Fruit fly (Drosophila melanogaster) whole organism, prepupa: ENCODE data around the gene Spc105R.

Experiments used
- Blimp-1 ChIP-seq: fragments of 200-800 bp; sonication (Bioruptor generic); optimal IDR thresholded peaks from 3 replicates; lab custom pipeline; 2017; ENCODE audit warnings: missing biosample characterization, missing genetic modification characterization, mild to moderate bottlenecking, moderate library complexity, missing genetic modification reagents
- CG10631 ChIP-seq: fragments of 200-800 bp; sonication (Bioruptor generic); optimal IDR thresholded peaks from 2 replicates; lab custom pipeline; 2016; ENCODE audit warnings: missing biosample characterization, missing genetic modification characterization
- CG11762 ChIP-seq: fragments of 200-800 bp; sonication (Bioruptor generic); optimal IDR thresholded peaks from 3 replicates; lab custom pipeline; 2016; ENCODE audit warnings: missing biosample characterization, missing genetic modification characterization; ENCODE audit not compliant: insufficient read depth
- CG11902 ChIP-seq: fragments of 200-800 bp; sonication (Bioruptor generic); optimal IDR thresholded peaks from 3 replicates; lab custom pipeline; 2016; ENCODE audit warnings: missing biosample characterization, missing genetic modification characterization
- CG15336 ChIP-seq: fragments of 200-800 bp; sonication (Bioruptor generic); IDR thresholded peaks from 2 replicates; pipeline ENCODE4 v1.3.6; 2022; ENCODE audit warnings: missing biosample characterization, missing genetic modification characterization
- CG1621 ChIP-seq: fragments of 200-800 bp; sonication (Bioruptor generic); optimal IDR thresholded peaks from 3 replicates; lab custom pipeline; 2018; ENCODE audit warnings: missing biosample characterization, mild to moderate bottlenecking, missing genetic modification characterization
- CG31627 ChIP-seq: fragments of 200-800 bp; sonication (Bioruptor generic); optimal IDR thresholded peaks from 3 replicates; lab custom pipeline; 2016; ENCODE audit warnings: missing biosample characterization, missing genetic modification characterization
- CG32006 ChIP-seq: fragments of 200-800 bp; sonication (Bioruptor generic); optimal IDR thresholded peaks from 3 replicates; lab custom pipeline; 2017; ENCODE audit warnings: missing biosample characterization, mild to moderate bottlenecking, missing genetic modification characterization
- CG34406 ChIP-seq: fragments of 200-800 bp; sonication (Bioruptor generic); optimal IDR thresholded peaks from 3 replicates; lab custom pipeline; 2016; ENCODE audit warnings: missing biosample characterization, missing genetic modification characterization
- CG3919 ChIP-seq: fragments of 200-800 bp; sonication (Bioruptor generic); optimal IDR thresholded peaks from 3 replicates; lab custom pipeline; 2016; ENCODE audit warnings: missing biosample characterization, missing genetic modification characterization
- CG6163 ChIP-seq: fragments of 200-800 bp; sonication (Bioruptor generic); IDR thresholded peaks from 3 replicates; pipeline ENCODE4 v1.3.6; 2022; ENCODE audit warnings: missing biosample characterization, missing genetic modification characterization
- CG6276 ChIP-seq: fragments of 200-800 bp; sonication (Bioruptor generic); optimal IDR thresholded peaks from 2 replicates; lab custom pipeline; 2017; ENCODE audit warnings: missing biosample characterization, mild to moderate bottlenecking, missing genetic modification characterization
- CG6792 ChIP-seq: fragments of 200-800 bp; sonication (Bioruptor generic); optimal IDR thresholded peaks from 3 replicates; lab custom pipeline; 2016; ENCODE audit warnings: missing biosample characterization, missing genetic modification characterization
- CG6808 ChIP-seq: fragments of 200-800 bp; sonication (Bioruptor generic); optimal IDR thresholded peaks from 3 replicates; lab custom pipeline; 2017; ENCODE audit warnings: missing biosample characterization, missing genetic modification characterization, mild to moderate bottlenecking, moderate library complexity, missing genetic modification reagents
- CG6854 ChIP-seq: fragments of 200-800 bp; sonication (Bioruptor generic); optimal IDR thresholded peaks from 2 replicates; lab custom pipeline; 2017; ENCODE audit warnings: missing biosample characterization, mild to moderate bottlenecking, missing genetic modification characterization
- CG7368 ChIP-seq: fragments of 200-800 bp; sonication (Bioruptor generic); optimal IDR thresholded peaks from 3 replicates; lab custom pipeline; 2016; ENCODE audit warnings: missing biosample characterization, missing genetic modification characterization
- CG8119 ChIP-seq: fragments of 200-800 bp; sonication (Bioruptor generic); IDR thresholded peaks from 3 replicates; pipeline ENCODE4 v1.3.6; 2022; ENCODE audit warnings: missing biosample characterization, missing genetic modification characterization
- CG8319 ChIP-seq: fragments of 200-800 bp; sonication (Bioruptor generic); optimal IDR thresholded peaks from 3 replicates; lab custom pipeline; 2016; ENCODE audit warnings: missing biosample characterization, missing genetic modification characterization
- CG8632 ChIP-seq: fragments of 200-800 bp; sonication (Bioruptor generic); optimal IDR thresholded peaks from 3 replicates; lab custom pipeline; 2016; ENCODE audit warnings: missing biosample characterization, missing genetic modification characterization
- CG9139 ChIP-seq: fragments of 200-800 bp; sonication (Bioruptor generic); optimal IDR thresholded peaks from 3 replicates; lab custom pipeline; 2017; ENCODE audit warnings: missing biosample characterization, mild to moderate bottlenecking, missing genetic modification characterization
- Eip75B ChIP-seq: fragments of 200-800 bp; sonication (Bioruptor generic); optimal IDR thresholded peaks from 3 replicates; lab custom pipeline; 2016; ENCODE audit warnings: missing biosample characterization, missing genetic modification characterization
- Eip78C ChIP-seq: fragments of 200-800 bp; sonication (Bioruptor generic); peaks from one replicate; lab custom pipeline; 2016; ENCODE audit warnings: missing biosample characterization, missing genetic modification characterization
- Ets96B ChIP-seq: fragments of 200-800 bp; optimal IDR thresholded peaks from 2 replicates; lab custom pipeline; 2019; ENCODE audit warnings: missing biosample characterization, mild to moderate bottlenecking, missing genetic modification characterization, moderate library complexity
- Gug ChIP-seq: fragments of 200-800 bp; sonication (Bioruptor generic); IDR thresholded peaks from 2 replicates; pipeline ENCODE4 v1.3.6; 2022; ENCODE audit warnings: missing biosample characterization, missing genetic modification characterization
- Hr38 ChIP-seq: sonication (Bioruptor generic); optimal IDR thresholded peaks from 2 replicates; lab custom pipeline; 2016; ENCODE audit warnings: missing biosample characterization, missing genetic modification characterization
- Hr4 ChIP-seq: fragments of 200-800 bp; sonication (Bioruptor generic); optimal IDR thresholded peaks from 3 replicates; lab custom pipeline; 2016; ENCODE audit warnings: missing biosample characterization, missing genetic modification characterization
- Lpt ChIP-seq: fragments of 200-800 bp; sonication (Bioruptor generic); optimal IDR thresholded peaks from 3 replicates; lab custom pipeline; 2016; ENCODE audit warnings: missing biosample characterization, missing genetic modification characterization
- Met ChIP-seq: fragments of 200-800 bp; sonication (Bioruptor generic); optimal IDR thresholded peaks from 3 replicates; lab custom pipeline; 2016; ENCODE audit warnings: missing biosample characterization, missing genetic modification characterization
- OdsH ChIP-seq: fragments of 200-800 bp; sonication (Bioruptor generic); optimal IDR thresholded peaks from 3 replicates; lab custom pipeline; 2016; ENCODE audit warnings: missing biosample characterization, missing genetic modification characterization
- Sox102F ChIP-seq: fragments of 200-800 bp; sonication (Bioruptor generic); optimal IDR thresholded peaks from 2 replicates; lab custom pipeline; 2016; ENCODE audit warnings: missing biosample characterization, mild to moderate bottlenecking, missing genetic modification characterization
- Sox14 ChIP-seq: fragments of 200-800 bp; sonication (Bioruptor generic); optimal IDR thresholded peaks from 3 replicates; lab custom pipeline; 2016; ENCODE audit warnings: missing biosample characterization, missing genetic modification characterization
- Sox15 ChIP-seq: fragments of 200-800 bp; sonication (Bioruptor generic); optimal IDR thresholded peaks from 3 replicates; lab custom pipeline; 2016; ENCODE audit warnings: missing biosample characterization, missing genetic modification characterization
- acj6 ChIP-seq: fragments of 200-800 bp; sonication (Bioruptor generic); optimal IDR thresholded peaks from 3 replicates; lab custom pipeline; 2016; ENCODE audit warnings: missing biosample characterization, missing genetic modification characterization
- cyc ChIP-seq: fragments of 200-800 bp; sonication (Bioruptor generic); optimal IDR thresholded peaks from 3 replicates; lab custom pipeline; 2016; ENCODE audit warnings: missing biosample characterization, missing genetic modification characterization
- eg ChIP-seq: fragments of 200-800 bp; sonication (Bioruptor generic); IDR thresholded peaks from 3 replicates; pipeline ENCODE4 v1.3.6; 2022; ENCODE audit warnings: missing biosample characterization, missing genetic modification characterization
- esn ChIP-seq: fragments of 200-800 bp; sonication (Bioruptor generic); optimal IDR thresholded peaks from 2 replicates; lab custom pipeline; 2016; ENCODE audit warnings: missing biosample characterization, mild to moderate bottlenecking, missing genetic modification characterization, moderate library complexity
- fkh ChIP-seq: fragments of 200-800 bp; sonication (Bioruptor generic); optimal IDR thresholded peaks from 3 replicates; lab custom pipeline; 2017; ENCODE audit warnings: missing biosample characterization, mild to moderate bottlenecking, missing genetic modification characterization, moderate library complexity
- salr ChIP-seq, 2 experiments: fragments of 200-800 bp; sonication (Bioruptor generic); optimal IDR thresholded peaks; 3 replicates each; lab custom pipeline; 2016 to 2018; ENCODE audit warnings: missing biosample characterization in 2 of 2, missing genetic modification characterization in 2 of 2, mild to moderate bottlenecking in 1 of 2
- spab ChIP-seq: fragments of 200-800 bp; sonication (Bioruptor generic); optimal IDR thresholded peaks from 2 replicates; lab custom pipeline; 2017; ENCODE audit warnings: missing biosample characterization, mild to moderate bottlenecking, missing genetic modification characterization, missing genetic modification reagents
- ss ChIP-seq, 2 experiments: fragments of 200-800 bp; sonication (Bioruptor generic); optimal IDR thresholded peaks; 2 replicates in 1 of 2; 3 replicates in 1 of 2; lab custom pipeline; 2017 to 2018; ENCODE audit warnings: mild to moderate bottlenecking in 2 of 2, missing biosample characterization in 2 of 2, missing genetic modification characterization in 2 of 2, moderate library complexity in 1 of 2
- vri ChIP-seq: fragments of 200-800 bp; sonication (Bioruptor generic); optimal IDR thresholded peaks from 3 replicates; lab custom pipeline; 2016; ENCODE audit warnings: missing biosample characterization, mild to moderate bottlenecking, missing genetic modification characterization

The Spc105R gene

dm6 chr3L:20778224-20779063 is 21.8 kb upstream of the Spc105R start, which contains the start of the genes Pex16 and Pex14 (continued):
- TF ChIP-seq CG6792 (GFP tag; lab: Kevin White, UChicago): peak; percentile 61
- TF ChIP-seq Gug (GFP tag; lab: Robert Waterston, UW): peak; percentile 51
- TF ChIP-seq CG8319 (GFP tag; lab: Kevin White, UChicago): peak; percentile 57
- TF ChIP-seq CG11762 (GFP tag; lab: Kevin White, UChicago): peak; percentile 46
- TF ChIP-seq CG8119 (GFP tag; lab: Robert Waterston, UW): no peak
- no peak for TF ChIP-seq Met (GFP tag; lab: Kevin White, UChicago)
- TF ChIP-seq CG7368 (GFP tag; lab: Kevin White, UChicago): peak; percentile 38
- TF ChIP-seq OdsH (GFP tag; lab: Kevin White, UChicago): no peak
- no peak for TF ChIP-seq CG6808 (GFP tag; lab: Kevin White, UChicago)
- TF ChIP-seq CG6276: peak; percentile 26
- TF ChIP-seq, all 60 proteins: peak for 39

dm6 chr3L:20784394-20784793 is 15.8 kb upstream of the Spc105R start:
- TF ChIP-seq CG1621 (tag; lab: Kevin White, UChicago) (peak; percentile 34), Sox15 (GFP tag; lab: Kevin White, UChicago) (no peak), fkh (GFP tag; lab: Kevin White, UChicago) (peak; percentile 10), Hr38 (GFP tag; lab: Kevin White, UChicago) (no peak), CG15336 (GFP tag; lab: Robert Waterston, UW) (peak; percentile 6; the same call in 1 of the 2 replicates), Eip75B (no peak), CG6792 (GFP tag; lab: Kevin White, UChicago) (no peak)

dm6 chr3L:20784812-20785671 is 15.2 kb upstream of the Spc105R start:
- peak; percentile 12; the same call in 2 of the 3 replicates for TF ChIP-seq CG6163
- no peak for TF ChIP-seq CG10631 (GFP tag; lab: Kevin White, UChicago)
- TF ChIP-seq CG11762 (GFP tag; lab: Kevin White, UChicago): peak; percentile 5
- TF ChIP-seq OdsH (GFP tag; lab: Kevin White, UChicago): peak; percentile 65
- peak; percentile 41 for TF ChIP-seq vri (GFP tag; lab: Kevin White, UChicago)
- TF ChIP-seq CG6792 (GFP tag; lab: Kevin White, UChicago): no peak
- TF ChIP-seq CG32006: peak; percentile 68
- peak; percentile 44 to 60 for TF ChIP-seq ss (GFP tag; optimal IDR thresholded peaks at IDR 0.05; lab: Kevin White, UChicago)
- peak; percentile 64 for TF ChIP-seq esn (GFP tag; lab: Kevin White, UChicago)
- TF ChIP-seq Eip78C (GFP tag; lab: Kevin White, UChicago): peak; percentile 91
- no peak for TF ChIP-seq eg (GFP tag; lab: Robert Waterston, UW)
- no peak for TF ChIP-seq Sox15 (GFP tag; lab: Kevin White, UChicago)
- no peak for TF ChIP-seq CG11902 (GFP tag; lab: Kevin White, UChicago)
- no peak for TF ChIP-seq acj6 (GFP tag; lab: Kevin White, UChicago)
- TF ChIP-seq Lpt (GFP tag; lab: Kevin White, UChicago): peak; percentile 3
- peak in 1 of 2 experiments; percentile 54 for TF ChIP-seq salr (GFP tag; optimal IDR thresholded peaks at IDR 0.05; lab: Kevin White, UChicago)
- TF ChIP-seq CG6808 (GFP tag; lab: Kevin White, UChicago): peak; percentile 57
- no peak for TF ChIP-seq CG6854 (GFP tag; lab: Kevin White, UChicago)
- peak; percentile 25 for TF ChIP-seq CG31627 (GFP tag; lab: Kevin White, UChicago)
- TF ChIP-seq fkh (GFP tag; lab: Kevin White, UChicago): peak; percentile 6
- TF ChIP-seq CG15336 (GFP tag; lab: Robert Waterston, UW): peak; percentile 56
- peak; percentile 19 for TF ChIP-seq Ets96B (tag; lab: Kevin White, UChicago)
- TF ChIP-seq CG34406 (GFP tag; lab: Kevin White, UChicago): peak; percentile 32
- peak; percentile 15 for TF ChIP-seq cyc (GFP tag; lab: Kevin White, UChicago)
- TF ChIP-seq CG3919 (GFP tag; lab: Kevin White, UChicago): peak; percentile 2
- TF ChIP-seq Hr4 (GFP tag; lab: Kevin White, UChicago): peak; percentile 69
- TF ChIP-seq CG8119 (GFP tag; lab: Robert Waterston, UW): peak; percentile 30; the same call in 2 of the 3 replicates
- TF ChIP-seq CG8632: peak; percentile 30
- TF ChIP-seq CG9139 (GFP tag; lab: Kevin White, UChicago): no peak
- peak; percentile 55 for TF ChIP-seq Met (GFP tag; lab: Kevin White, UChicago)
- TF ChIP-seq Blimp-1: peak; percentile 44
- TF ChIP-seq CG6276: peak; percentile 36
- TF ChIP-seq Sox102F (GFP tag; lab: Kevin White, UChicago): no peak
- peak; percentile 43 for TF ChIP-seq Sox14 (GFP tag; lab: Kevin White, UChicago)
- TF ChIP-seq spab (GFP tag; lab: Kevin White, UChicago): peak; percentile 1
